Worm (Caenorhabditis elegans) whole organism, mixed stage, embryonic: ENCODE data around the gene B0222.1.

Experiments used
- ces-1 ChIP-seq: fragments of 150-350 bp; optimal IDR thresholded peaks from 2 replicates; lab custom pipeline; 2014; ENCODE audit warnings: missing biosample characterization, missing genetic modification reagents, missing genetic modification characterization
- lin-32 ChIP-seq: fragments of 200-800 bp; sonication (Bioruptor generic); optimal IDR thresholded peaks from 2 replicates; lab custom pipeline; 2018; ENCODE audit warnings: mild to moderate bottlenecking, missing genetic modification characterization, missing compliant biosample characterization
- mab-5 ChIP-seq: fragments of 150-350 bp; optimal IDR thresholded peaks from 2 replicates; lab custom pipeline; 2014; ENCODE audit warnings: missing biosample characterization, missing genetic modification characterization
- mep-1 ChIP-seq: fragments of 150-350 bp; optimal IDR thresholded peaks from 2 replicates; lab custom pipeline; 2017; ENCODE audit warnings: missing biosample characterization, missing genetic modification reagents, missing genetic modification characterization, inconsistent platforms
- nhr-28 ChIP-seq: fragments of 150-350 bp; optimal IDR thresholded peaks from 2 replicates; lab custom pipeline; 2014; ENCODE audit warnings: missing biosample characterization, missing genetic modification characterization
- snpc-4 ChIP-seq: fragments of 150-350 bp; optimal IDR thresholded peaks from 2 replicates; lab custom pipeline; 2014; ENCODE audit warnings: missing biosample characterization, missing genetic modification characterization

DNA sequence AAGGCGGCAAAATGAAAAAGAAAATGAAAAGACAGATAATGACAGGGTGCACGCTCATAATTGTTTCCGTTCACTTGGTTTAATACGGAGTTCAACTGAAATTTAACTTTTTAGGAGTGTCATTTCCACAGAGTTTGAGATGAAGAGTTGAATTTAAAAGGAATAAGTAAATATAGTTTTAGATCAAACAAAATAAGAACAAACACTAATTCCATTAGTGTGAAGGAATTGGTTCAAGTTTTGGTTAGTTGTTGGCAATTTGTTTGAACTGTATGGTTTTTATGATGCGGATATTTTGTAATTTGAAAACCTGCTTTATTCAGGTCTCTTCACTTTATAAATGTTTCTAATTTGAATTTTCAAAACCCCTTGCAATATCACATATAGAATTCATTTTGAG, 22.6 kb downstream of the B0222.1 start, which contains the start of gene B0222.15:
- TF ChIP-seq nhr-28 (tag; lab: Kevin White, UChicago) (no peak), mep-1 (no peak), mab-5 (tag; lab: Kevin White, UChicago) (no peak), lin-32 (GFP tag; lab: Kevin White, UChicago) (no peak), ces-1 (GFP tag; lab: Kevin White, UChicago) (no peak), snpc-4 (tag; lab: Kevin White, UChicago) (no peak)
